Fruit fly (Drosophila melanogaster) whole organism, wandering third instar larva: Measurements from ENCODE around the gene out.
A peak's percentile ranks its signal among the peaks of the same experiment; 100 is the strongest.

ENCODE experiments used
- Myc ChIP-seq: fragments of >200 bp; optimal IDR thresholded peaks from 2 replicates; lab custom pipeline; 2017
- Vsx2 ChIP-seq: fragments of 200-300, 225-300 bp; sonication (Bioruptor generic); optimal IDR thresholded peaks from 2 replicates; lab custom pipeline; 2018; ENCODE audit warnings: missing biosample characterization, missing genetic modification characterization; ENCODE audit not compliant: partially characterized antibody
- h ChIP-seq: fragments of 200-800 bp; sonication (Bioruptor generic); optimal IDR thresholded peaks from 3 replicates; lab custom pipeline; 2016; ENCODE audit warnings: missing biosample characterization, mild to moderate bottlenecking, missing genetic modification characterization
- psq ChIP-seq: fragments of 200-800 bp; sonication (Bioruptor generic); optimal IDR thresholded peaks from 3 replicates; lab custom pipeline; 2017; ENCODE audit warnings: missing biosample characterization, mild to moderate bottlenecking, missing genetic modification characterization, moderate library complexity
- usp ChIP-seq: fragments of >200 bp; optimal IDR thresholded peaks from 2 replicates; lab custom pipeline; 2017; ENCODE audit warnings: missing biosample characterization, missing genetic modification characterization

DNA sequence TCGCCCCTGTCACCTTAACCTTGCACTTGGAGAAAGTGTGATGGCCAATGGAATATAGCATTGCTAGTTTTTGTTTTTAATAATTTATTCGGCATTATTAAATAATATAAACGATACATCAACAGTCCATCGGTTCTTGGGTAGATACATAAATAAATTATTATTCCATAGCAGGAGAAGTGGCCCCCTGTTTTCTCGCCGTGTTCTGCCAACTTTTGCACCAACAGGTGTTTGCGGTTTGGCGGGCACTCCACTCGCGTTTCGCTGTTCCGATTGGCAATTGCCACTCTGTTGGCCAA, 1.9 kb upstream of the out start:
- TF ChIP-seq usp (no peak), h (GFP tag; lab: Kevin White, UChicago) (peak; percentile 91), Vsx2 (GFP tag; lab: Kevin White, UChicago) (no peak), Myc (no peak), psq (peak; percentile 81)
